Fruit fly (Drosophila melanogaster) ovary, adult (tissue): Measurements from ENCODE around the gene CG9988.
A peak's percentile ranks its signal among the peaks of the same experiment; 100 is the strongest.

Source experiments
- CG17801 ChIP-seq: fragments of 200-800 bp; optimal IDR thresholded peaks from 2 replicates; lab custom pipeline; 2019; ENCODE audit warnings: missing biosample characterization, mild to moderate bottlenecking, missing genetic modification characterization, moderate library complexity; ENCODE audit not compliant: partially characterized antibody

Gene CG9988

DNA sequence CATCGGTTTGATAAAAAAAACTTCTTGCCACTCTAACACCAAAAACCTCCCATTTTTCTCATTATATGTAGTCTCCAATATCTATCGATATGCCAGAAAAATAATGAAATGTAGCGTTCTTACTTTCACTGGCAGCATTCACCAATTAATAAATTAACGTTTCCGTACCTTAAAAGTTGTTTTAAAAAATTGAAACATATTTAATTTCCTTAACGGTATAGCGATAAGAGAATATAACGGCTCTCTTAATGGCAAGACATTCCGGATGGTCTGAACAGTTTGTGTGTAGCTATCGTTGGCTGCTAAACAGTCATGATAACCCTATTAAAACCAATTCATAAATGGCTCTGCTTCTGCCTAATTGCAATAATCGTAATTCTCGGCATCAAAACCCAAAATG lies at the start of gene CG9988:
Gene CG9988, plus strand, starts transcription at position 301 of the 400 bp plus-strand sequence.
- no peak for TF ChIP-seq CG17801

dm6 chr3R:28586943-28587342 lies 49.3 kb upstream of the CG9988 start:
- TF ChIP-seq CG17801 = no peak

DNA sequence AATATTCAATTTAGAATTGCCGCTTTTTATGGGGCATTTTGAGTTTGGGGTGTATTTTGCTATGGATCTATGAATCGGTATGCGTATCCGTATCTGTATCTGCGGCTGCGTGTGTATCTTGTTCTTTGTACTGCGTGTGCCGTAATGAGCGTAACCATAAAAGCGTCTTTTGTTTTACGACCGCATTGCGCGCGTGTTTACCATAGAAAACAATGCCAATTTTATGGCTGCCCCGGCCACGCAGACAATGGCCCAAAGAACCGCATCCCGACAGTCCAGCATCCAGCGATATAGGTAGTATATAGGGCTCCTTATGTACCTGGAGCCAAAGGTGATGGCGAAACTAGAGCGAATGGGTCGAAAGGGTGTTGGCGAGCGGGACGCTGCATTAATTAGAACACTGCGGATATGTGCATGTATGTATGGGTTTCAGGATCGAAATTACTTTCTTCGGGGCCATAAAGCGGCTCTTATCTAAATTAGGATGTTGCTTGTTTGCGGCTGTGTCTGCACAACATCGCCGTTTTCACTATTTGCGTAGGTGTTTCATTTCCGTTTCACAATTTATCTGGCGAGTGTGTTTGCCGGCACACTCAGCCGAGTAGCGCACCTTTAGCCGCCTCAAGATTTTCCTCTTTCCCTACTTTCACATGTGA lies 47.7 kb upstream of the CG9988 start:
- no peak for TF ChIP-seq CG17801

- no peak for TF ChIP-seq CG17801
These were observed 45.7 kb upstream of the CG9988 start for dm6 chr3R:28590462-28590861.

DNA sequence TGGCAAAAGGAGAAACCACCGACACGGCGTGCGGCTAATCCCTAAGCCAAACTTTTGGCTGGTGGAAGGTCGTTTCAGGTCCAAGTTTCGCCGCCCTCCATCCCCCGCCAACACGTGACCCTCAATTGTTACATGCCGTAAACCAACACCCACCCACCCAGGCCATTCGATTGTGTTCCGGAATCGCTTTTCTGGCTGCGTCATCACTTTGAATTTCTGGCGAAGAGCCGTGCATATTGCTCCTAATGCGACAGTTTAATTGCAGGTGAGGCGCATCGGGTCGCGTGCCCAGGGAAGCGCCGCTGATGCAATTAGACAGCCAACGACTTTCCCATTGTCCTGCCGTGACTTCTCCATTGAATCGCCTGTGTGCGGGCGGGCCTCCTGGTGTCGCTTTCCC lies 41.3 kb upstream of the CG9988 start:
- TF ChIP-seq CG17801 = no peak

DNA sequence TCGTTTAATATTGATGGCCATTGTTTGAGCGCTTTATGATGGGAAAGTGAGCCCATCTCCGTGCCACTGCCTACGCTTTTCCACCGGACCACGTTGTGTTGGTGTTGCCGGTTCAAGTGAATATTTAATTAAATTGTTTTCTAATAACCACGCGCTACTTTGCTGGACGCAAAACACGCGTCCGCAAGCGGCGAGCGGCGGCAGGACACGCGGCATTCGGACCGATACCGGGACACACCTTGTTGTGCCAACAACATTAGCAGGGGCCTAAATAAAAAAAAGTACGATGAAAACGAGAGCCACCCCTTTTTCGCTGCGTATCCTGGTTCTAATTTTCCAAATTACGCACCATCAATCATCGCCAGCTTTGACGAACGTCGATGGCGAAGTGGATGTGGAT lies 40.4 kb upstream of the CG9988 start:
- no peak for TF ChIP-seq CG17801

DNA sequence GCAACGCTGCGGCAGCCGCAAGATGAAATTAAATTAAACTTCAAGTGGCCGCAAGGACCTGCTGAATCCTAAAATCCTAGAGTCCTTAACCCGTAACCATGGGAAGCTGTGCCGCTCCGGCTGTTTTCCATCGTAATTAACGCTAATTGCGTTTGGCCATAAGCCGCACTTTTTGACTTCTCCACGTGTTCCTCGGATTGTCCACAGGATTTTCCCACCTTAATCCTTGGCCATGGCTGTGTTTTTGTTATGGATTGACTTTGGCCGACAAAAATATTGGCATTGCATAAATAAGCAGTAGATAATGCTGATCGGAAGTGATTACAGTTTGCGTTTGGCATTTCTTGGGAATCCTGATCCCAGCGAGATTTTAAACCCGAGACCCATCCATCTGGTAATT lies 39.9 kb upstream of the CG9988 start:
- TF ChIP-seq CG17801 = no peak

DNA sequence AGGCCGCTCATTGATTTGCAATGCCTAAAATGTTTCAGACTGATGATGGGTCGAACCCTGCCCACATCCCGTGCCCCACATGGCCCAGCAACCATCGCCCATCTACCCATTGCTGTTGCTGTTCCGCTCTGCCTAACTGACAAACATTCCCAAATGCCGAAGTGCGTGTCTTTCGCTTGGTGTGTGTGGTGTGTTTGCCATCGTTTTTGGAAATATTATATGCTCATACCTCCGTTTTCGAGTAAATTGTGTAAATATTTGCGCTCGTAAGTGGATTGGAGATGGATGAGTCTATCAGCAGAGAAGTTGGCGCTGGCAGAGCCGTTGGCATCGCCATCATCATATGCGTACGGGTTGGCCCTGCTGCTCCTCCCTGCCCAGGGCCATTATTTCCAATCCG lies 38.7 kb upstream of the CG9988 start:
- TF ChIP-seq CG17801 = no peak

DNA sequence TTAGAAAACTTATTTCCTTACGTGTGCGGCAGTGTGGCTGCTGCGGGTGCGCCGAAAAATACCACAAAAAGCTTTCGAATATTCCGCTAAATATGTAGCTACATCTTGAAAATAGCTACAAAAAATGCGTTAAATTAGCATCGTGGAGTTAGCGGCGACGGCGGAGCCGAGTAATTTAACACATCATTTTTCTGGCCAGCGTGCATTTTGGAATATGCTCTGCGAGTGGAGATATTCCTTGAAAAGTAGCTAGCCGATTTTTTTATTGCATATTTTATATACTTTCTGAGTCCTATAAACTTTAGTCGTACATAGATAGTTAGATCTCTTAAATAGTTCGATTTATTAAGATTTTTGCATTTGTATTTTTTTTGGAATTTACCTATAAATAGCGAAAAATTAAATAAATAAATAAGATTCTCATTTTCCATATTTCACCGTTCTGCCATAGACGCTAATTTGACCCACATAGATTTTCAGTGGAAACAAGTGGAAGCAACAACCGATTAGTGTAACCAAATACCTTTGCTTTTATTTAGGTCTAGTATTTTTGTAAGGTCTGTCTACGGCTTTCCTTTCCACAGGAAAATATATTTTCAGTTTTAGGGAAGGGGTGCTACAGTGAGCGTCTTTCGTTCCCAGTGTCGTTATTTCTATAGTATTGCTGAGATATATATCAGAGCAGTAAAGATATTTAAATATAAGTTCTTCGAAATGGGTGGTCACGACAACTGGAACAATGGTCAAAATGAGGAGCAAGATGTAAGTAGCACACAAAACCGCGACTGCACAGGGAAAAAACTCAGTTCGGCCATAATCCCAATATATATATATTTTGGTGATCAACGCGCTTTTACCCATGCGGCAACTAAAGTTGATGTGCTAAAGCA lies 36.7 kb upstream of the CG9988 start, which contains the start of the genes Noa36 and Hrb98DE:
Gene Noa36, minus strand, starts transcription at position 51 of the 890 bp plus-strand sequence.
Gene Hrb98DE, plus strand, starts transcription at position 597 of the 890 bp plus-strand sequence.
- no peak for TF ChIP-seq CG17801

DNA sequence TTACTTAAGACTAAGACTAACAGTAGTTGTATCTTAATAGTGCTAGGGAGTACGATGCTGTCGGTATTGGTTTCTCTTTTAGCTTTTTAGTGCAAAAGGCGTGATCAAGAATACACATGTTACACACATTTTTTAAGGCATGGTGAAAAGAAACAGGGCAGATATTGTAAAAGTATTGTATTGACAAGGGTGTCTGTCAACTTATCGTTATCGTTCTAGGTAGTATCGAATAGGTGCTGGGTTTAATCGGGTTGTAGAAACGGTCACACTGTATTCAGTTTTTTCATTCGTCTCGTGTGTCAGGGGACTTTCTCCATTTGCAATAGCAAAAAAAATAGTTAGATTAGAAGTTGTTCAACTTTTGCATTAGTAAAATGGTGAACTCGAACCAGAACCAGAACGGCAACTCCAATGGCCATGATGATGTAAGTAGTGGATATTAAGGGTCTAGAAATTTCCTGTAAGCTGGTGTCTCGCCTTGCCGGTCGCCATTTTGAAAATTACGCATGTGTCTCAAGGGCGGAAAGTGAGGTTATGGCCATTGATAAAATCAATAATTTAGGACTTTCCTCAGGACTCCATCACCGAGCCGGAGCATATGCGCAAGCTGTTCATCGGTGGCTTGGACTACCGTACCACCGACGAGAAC lies 35.9 kb upstream of the CG9988 start:
- peak; percentile 38 for TF ChIP-seq CG17801

DNA sequence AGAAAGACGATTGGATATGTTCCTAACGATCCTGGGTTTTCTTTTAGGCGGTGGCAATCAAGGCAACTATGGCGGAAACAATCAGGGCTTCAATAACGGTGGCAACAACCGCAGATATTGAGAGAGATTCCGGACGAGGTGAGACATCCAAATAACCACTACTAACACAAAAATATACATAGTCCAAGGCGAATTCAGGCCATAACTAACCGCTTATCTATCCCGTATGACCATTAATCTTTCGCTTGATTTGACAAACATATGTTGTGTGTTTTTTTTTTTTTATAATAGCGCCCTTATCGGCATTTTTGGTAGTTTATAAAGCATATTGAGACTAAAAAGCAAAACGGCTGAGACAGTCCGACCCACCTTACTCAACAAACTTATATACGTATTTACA lies 32.6 kb upstream of the CG9988 start:
- no peak for TF ChIP-seq CG17801

- TF ChIP-seq CG17801 = no peak
These were observed 30.4 kb upstream of the CG9988 start, which contains the start of gene CG9986 for dm6 chr3R:28605835-28606234. Gene CG9986, plus strand, starts transcription at chr3R:28606079.

DNA sequence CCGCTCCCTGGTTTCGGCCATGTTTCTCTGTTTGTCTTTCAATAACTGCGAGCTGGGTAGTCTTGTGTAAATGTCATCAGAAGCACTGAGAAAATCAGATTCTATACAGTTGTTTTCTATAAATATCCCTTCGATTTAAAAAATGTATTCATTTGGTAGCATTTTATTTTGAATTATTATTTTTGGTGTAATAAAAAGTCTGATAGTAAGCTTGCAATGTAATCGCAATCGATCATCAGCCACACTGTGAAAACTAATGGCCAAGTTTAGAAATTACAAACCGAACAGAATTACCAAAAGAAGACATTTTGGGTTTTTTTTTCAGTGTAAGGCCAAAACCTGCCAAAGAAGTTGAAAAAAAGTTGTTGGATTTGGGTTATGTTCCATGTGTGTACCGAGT lies 15.4 kb upstream of the CG9988 start:
- no peak for TF ChIP-seq CG17801

DNA sequence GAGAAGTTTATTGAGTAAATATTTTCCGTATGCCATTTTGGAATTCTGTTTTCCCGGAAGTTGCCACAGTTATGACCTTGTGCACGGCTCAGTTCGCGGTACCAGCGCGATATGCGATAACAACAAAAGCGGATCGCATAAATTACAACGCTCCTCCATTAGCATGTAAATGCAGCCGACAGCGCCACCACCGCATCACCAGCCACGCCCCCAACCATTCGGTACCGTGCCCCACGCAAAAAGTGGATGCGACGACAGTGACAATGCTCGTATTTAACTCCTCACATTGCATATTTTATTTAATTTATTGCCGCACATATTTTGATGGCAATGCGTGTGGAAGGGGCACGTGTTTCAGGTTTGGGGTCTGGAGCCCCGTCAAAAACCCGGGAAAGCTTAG lies 13.1 kb upstream of the CG9988 start:
- TF ChIP-seq CG17801 = no peak

DNA sequence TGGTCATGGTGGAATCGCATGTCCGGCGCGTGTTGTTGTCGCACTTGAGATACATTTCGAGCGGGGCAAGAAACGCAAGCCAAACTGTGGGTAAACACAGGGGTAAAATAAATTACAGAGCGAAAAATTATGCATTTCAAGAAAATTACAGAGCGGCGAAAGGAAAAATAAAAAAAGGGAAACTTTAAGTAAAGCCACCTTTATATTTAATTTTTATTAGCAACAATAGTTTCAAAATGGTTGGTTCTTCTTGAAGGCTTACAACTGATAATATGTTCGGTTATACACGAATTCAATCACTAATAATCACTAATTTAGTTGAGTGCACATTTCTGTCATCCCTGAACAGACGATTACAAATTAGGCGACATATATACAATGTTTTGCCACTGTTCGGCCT lies 12.6 kb upstream of the CG9988 start:
- TF ChIP-seq CG17801 = no peak

dm6 chr3R:28627267-28627666 lies 8.9 kb upstream of the CG9988 start:
- TF ChIP-seq CG17801 = no peak

- TF ChIP-seq CG17801 = no peak
These were observed 7.5 kb upstream of the CG9988 start for dm6 chr3R:28628696-28629095.
